Fruit fly (Drosophila melanogaster): ENCODE measurements around the gene ras.

The ras gene

DNA sequence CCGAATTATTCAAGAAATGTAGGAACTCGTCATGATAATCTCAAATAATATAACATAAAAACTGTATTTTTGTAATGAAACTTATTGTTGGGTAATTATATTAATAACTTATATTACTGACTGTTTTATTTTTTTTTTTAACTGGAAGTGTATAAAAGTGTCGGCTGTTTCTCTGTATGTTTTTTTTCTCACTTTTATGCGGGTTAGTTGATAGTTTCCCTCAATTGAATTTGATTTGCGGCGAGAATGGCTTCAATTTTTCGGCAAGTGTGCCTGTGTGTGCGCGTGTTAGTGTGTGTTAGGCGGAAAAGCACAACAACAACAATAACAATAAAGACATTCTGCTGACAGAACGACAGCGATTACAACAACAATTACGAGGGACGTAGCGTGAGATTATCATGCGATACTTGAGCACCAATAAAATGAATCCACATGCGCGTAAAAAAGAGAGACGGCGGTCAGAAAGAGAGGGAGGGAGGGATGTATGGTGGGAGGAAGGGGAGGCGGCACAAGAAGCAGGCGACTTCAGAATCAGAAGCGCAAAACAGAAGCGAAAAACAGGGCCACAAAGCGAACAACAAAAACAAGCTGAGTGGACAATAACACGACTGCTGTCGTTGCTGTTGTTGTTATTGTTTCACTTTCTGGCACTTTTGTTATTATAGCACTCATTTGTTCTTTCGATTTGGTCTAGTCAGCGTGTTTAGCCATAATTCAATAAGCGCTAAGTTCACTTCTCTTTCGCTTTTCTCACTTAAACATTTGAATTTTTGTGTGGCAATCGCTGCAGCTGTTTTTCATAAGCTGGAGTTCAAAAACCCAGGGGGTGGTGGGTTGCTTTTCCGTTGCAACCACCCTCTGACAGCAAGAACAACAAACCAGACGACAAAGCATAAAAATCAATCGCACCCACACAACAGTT is 18.9 kb downstream of the ras start (continued):
- peak; percentile 6 for TF ChIP-seq Chrac-16 (GFP tag; optimal IDR thresholded peaks at IDR 0.05)
- TF ChIP-seq CG18262 (tag; optimal IDR thresholded peaks at IDR 0.05): peak; percentile 41
- no peak for TF ChIP-seq CG17568 (GFP tag; optimal IDR thresholded peaks at IDR 0.05)
- TF ChIP-seq Nf-YA (GFP tag; IDR thresholded peaks at IDR 0.05): no peak
- TF ChIP-seq CG34376 (GFP tag; optimal IDR thresholded peaks at IDR 0.05): peak; percentile 79
- peak; percentile 15; the same call in 1 of the 2 replicates for TF ChIP-seq Ptx1 (GFP tag; IDR thresholded peaks at IDR 0.05)
- TF ChIP-seq Aef1 (GFP tag; IDR thresholded peaks at IDR 0.05): peak; percentile 32; the same call in 1 of the 3 replicates
- TF ChIP-seq NFAT (GFP tag; IDR thresholded peaks at IDR 0.05): 0 out of 2 replicates have a peak, but pooled peaks have one; percentile 13
- peak; percentile 10 for TF ChIP-seq unpg (GFP tag; optimal IDR thresholded peaks at IDR 0.05)
- TF ChIP-seq Dp (GFP tag; optimal IDR thresholded peaks at IDR 0.05): no peak
- peak; percentile 97 for TF ChIP-seq D19A (tag; optimal IDR thresholded peaks at IDR 0.05)
- peak; percentile 26 for TF ChIP-seq fd96Cb (tag; optimal IDR thresholded peaks at IDR 0.05)
- TF ChIP-seq CG31224 (GFP tag; IDR thresholded peaks at IDR 0.05): no peak
- TF ChIP-seq twi (tag; optimal IDR thresholded peaks at IDR 0.05): no peak
- peak; percentile 30 for TF ChIP-seq CG3281 (GFP tag; optimal IDR thresholded peaks at IDR 0.05)
- peak; percentile 71; the same call in 2 of the 3 replicates for TF ChIP-seq CG17361 (GFP tag; IDR thresholded peaks at IDR 0.05)
- TF ChIP-seq Xbp1 (GFP tag; optimal IDR thresholded peaks at IDR 0.05): peak; percentile 46
- peak; percentile 8 for TF ChIP-seq pzg (GFP tag; optimal IDR thresholded peaks at IDR 0.05)
- TF ChIP-seq unc-4 (GFP tag; IDR thresholded peaks at IDR 0.05; ENCODE audit: partially characterized antibody): peak; percentile 32; the same call in 1 of the 2 replicates
- TF ChIP-seq sd (tag; optimal IDR thresholded peaks at IDR 0.05): peak; percentile 54
- TF ChIP-seq Hr51 (GFP tag; optimal IDR thresholded peaks at IDR 0.05): peak in 1 of 2 experiments; percentile 61
- TF ChIP-seq CG4360 (GFP tag; IDR thresholded peaks at IDR 0.05): peak; percentile 93
- TF ChIP-seq CG10462 (GFP tag; optimal IDR thresholded peaks at IDR 0.05): no peak
- TF ChIP-seq CG12659 (GFP tag; optimal IDR thresholded peaks at IDR 0.05): peak; percentile 33
- TF ChIP-seq Six4 (GFP tag; optimal IDR thresholded peaks at IDR 0.05): no peak
- no peak for TF ChIP-seq CG8281 (tag; optimal IDR thresholded peaks at IDR 0.05)
- TF ChIP-seq Nf-YB (GFP tag; optimal IDR thresholded peaks at IDR 0.05): peak; percentile 88
- peak; percentile 5 for TF ChIP-seq CG6813 (GFP tag; optimal IDR thresholded peaks at IDR 0.05)
- peak; percentile 68 for TF ChIP-seq sug (tag; optimal IDR thresholded peaks at IDR 0.05)
- peak; percentile 68 for TF ChIP-seq pros (GFP tag; optimal IDR thresholded peaks at IDR 0.05)
- TF ChIP-seq gsb-n (tag; optimal IDR thresholded peaks at IDR 0.05): no peak
- TF ChIP-seq nmo (GFP tag; optimal IDR thresholded peaks at IDR 0.05): peak; percentile 17
- no peak for TF ChIP-seq Mrtf (GFP tag; IDR thresholded peaks at IDR 0.05)
- TF ChIP-seq CG14710 (tag; optimal IDR thresholded peaks at IDR 0.05): peak; percentile 1
- no peak for TF ChIP-seq CG2875 (GFP tag; optimal IDR thresholded peaks at IDR 0.05)
- no peak for TF ChIP-seq dimm (GFP tag; IDR thresholded peaks at IDR 0.05)
- TF ChIP-seq Bdp1 (GFP tag; optimal IDR thresholded peaks at IDR 0.05): no peak
- no peak for TF ChIP-seq jumu (GFP tag; optimal IDR thresholded peaks at IDR 0.05)
- 0 out of 2 replicates have a peak, but pooled peaks have one; percentile 4 for TF ChIP-seq onecut (GFP tag; IDR thresholded peaks at IDR 0.05)
- no peak for TF ChIP-seq CG1529 (GFP tag; optimal IDR thresholded peaks at IDR 0.05)
- TF ChIP-seq CG31441 (GFP tag; IDR thresholded peaks at IDR 0.05): peak; percentile 62; the same call in 1 of the 2 replicates
- no peak for TF ChIP-seq MTF-1 (GFP tag; optimal IDR thresholded peaks at IDR 0.05; ENCODE audit: borderline replicate concordance)
- no peak for TF ChIP-seq Stat92E (GFP tag; optimal IDR thresholded peaks at IDR 0.05)
- peak; percentile 63 for TF ChIP-seq PHDP (tag; optimal IDR thresholded peaks at IDR 0.05)
- TF ChIP-seq CG13894 (tag; optimal IDR thresholded peaks at IDR 0.05): peak; percentile 39
- peak; percentile 18 for TF ChIP-seq CG10979 (tag; optimal IDR thresholded peaks at IDR 0.05)
- TF ChIP-seq Hand (GFP tag; optimal IDR thresholded peaks at IDR 0.05): peak; percentile 7

Measured in whole organism, embryonic.